Worm (Caenorhabditis elegans) whole organism, L3 larva: ENCODE data around the gene degl-2.

Source experiments
- ZK546.5 ChIP-seq: sonication (generic microtip); optimal IDR thresholded peaks from 2 replicates; lab custom pipeline; 2017; ENCODE audit warnings: missing biosample characterization, missing genetic modification characterization
- aly-2 ChIP-seq: fragments of 150-350 bp; optimal IDR thresholded peaks from 2 replicates; lab custom pipeline; 2014; ENCODE audit warnings: missing biosample characterization, missing genetic modification characterization
- ama-1 ChIP-seq: fragments of 150-350 bp; optimal IDR thresholded peaks from 2 replicates; lab custom pipeline; 2018
- ceh-16 ChIP-seq: sonication (generic microtip); optimal IDR thresholded peaks from 2 replicates; lab custom pipeline; 2017; ENCODE audit warnings: missing biosample characterization, missing genetic modification characterization
- elt-2 ChIP-seq: sonication (generic microtip); optimal IDR thresholded peaks from 2 replicates; lab custom pipeline; 2016; ENCODE audit warnings: missing genetic modification reagents, mild to moderate bottlenecking, missing genetic modification characterization, missing compliant biosample characterization
- sea-2 ChIP-seq: fragments of 150-350 bp; sonication (generic microtip); optimal IDR thresholded peaks from 4 replicates; lab custom pipeline; 2014; ENCODE audit warnings: missing biosample characterization, missing genetic modification reagents, missing genetic modification characterization

ce11 chrIV:9647789-9648361 lies 4.6 kb downstream of the degl-2 start, which contains the start of gene amph-1:
- no peak for TF ChIP-seq aly-2 (tag; lab: Kevin White, UChicago)
- no peak for TF ChIP-seq ama-1 (lab: Kevin White, UChicago)
- peak; percentile 45 for TF ChIP-seq elt-2 (tag; lab: Kevin White, UChicago)
- no peak for TF ChIP-seq ZK546.5
- TF ChIP-seq sea-2: no peak
- TF ChIP-seq ceh-16 (tag; lab: Kevin White, UChicago): no peak
